Worm (Caenorhabditis elegans) whole organism, L4 larva: Measurements from ENCODE around the gene clec-26.

ENCODE experiments used
- D1046.2 ChIP-seq: fragments of 200-800 bp; sonication (Bioruptor generic); IDR thresholded peaks from 2 replicates; pipeline ENCODE4 v1.3.6; 2022; ENCODE audit warnings: missing genetic modification characterization, missing compliant biosample characterization
- F49E8.2 ChIP-seq: sonication (generic microtip); optimal IDR thresholded peaks from 2 replicates; lab custom pipeline; 2016; ENCODE audit warnings: missing compliant biosample characterization, mild to moderate bottlenecking, missing genetic modification characterization, borderline replicate concordance
- Y105C5A.15 ChIP-seq: fragments of 200-800 bp; sonication (Bioruptor generic); IDR thresholded peaks from 2 replicates; pipeline ENCODE4 v1.3.6; 2022; ENCODE audit warnings: missing genetic modification characterization, missing compliant biosample characterization
- Y5F2A.4 ChIP-seq: fragments of 200-800 bp; sonication (Bioruptor generic); optimal IDR thresholded peaks from 2 replicates; lab custom pipeline; 2018; ENCODE audit warnings: mild to moderate bottlenecking, missing genetic modification characterization, missing compliant biosample characterization
- Y75B8A.6 ChIP-seq: fragments of 200-800 bp; sonication (Bioruptor generic); IDR thresholded peaks from 2 replicates; pipeline ENCODE4 v1.3.6; 2022; ENCODE audit warnings: missing genetic modification reagents, missing genetic modification characterization, missing compliant biosample characterization
- aha-1 ChIP-seq: fragments of 150-350 bp; peaks from one replicate; lab custom pipeline; 2014; ENCODE audit warnings: missing biosample characterization, missing genetic modification characterization
- attf-4 ChIP-seq: sonication (generic microtip); optimal IDR thresholded peaks from 3 replicates; lab custom pipeline; 2017; ENCODE audit warnings: missing biosample characterization, missing genetic modification characterization
- ceh-28 ChIP-seq: fragments of 150-350 bp; optimal IDR thresholded peaks from 2 replicates; lab custom pipeline; 2014; ENCODE audit warnings: missing biosample characterization, missing genetic modification reagents, missing genetic modification characterization
- ces-1 ChIP-seq: fragments of 150-350 bp; sonication (generic microtip); optimal IDR thresholded peaks from 4 replicates; lab custom pipeline; 2014; ENCODE audit warnings: missing biosample characterization, missing genetic modification reagents, missing genetic modification characterization
- cey-2 ChIP-seq: sonication (generic microtip); optimal IDR thresholded peaks from 3 replicates; lab custom pipeline; 2017; ENCODE audit warnings: missing genetic modification characterization, mild to moderate bottlenecking, missing compliant biosample characterization, antibody characterized with exemption, borderline replicate concordance; ENCODE audit not compliant: insufficient read depth
- ctbp-1 ChIP-seq: fragments of 200-800 bp; sonication (Bioruptor generic); IDR thresholded peaks from 2 replicates; pipeline ENCODE4 v1.3.6; 2022; ENCODE audit warnings: missing genetic modification reagents, missing genetic modification characterization, missing compliant biosample characterization
- daf-19 ChIP-seq: fragments of 200-800 bp; sonication (Bioruptor generic); conservative IDR thresholded peaks from 2 replicates; pipeline ENCODE4 v1.3.6; 2022; ENCODE audit warnings: missing genetic modification characterization, missing compliant biosample characterization
- dmd-6 ChIP-seq: fragments of 200-800 bp; sonication (Bioruptor generic); IDR thresholded peaks from 2 replicates; pipeline ENCODE4 v1.3.6; 2022; ENCODE audit warnings: missing genetic modification reagents, missing genetic modification characterization, missing compliant biosample characterization
- dmd-9 ChIP-seq: fragments of 200-800 bp; sonication (Bioruptor generic); IDR thresholded peaks from 2 replicates; pipeline ENCODE4 v1.3.6; 2022; ENCODE audit warnings: missing genetic modification reagents, missing genetic modification characterization, missing compliant biosample characterization
- dpl-1 ChIP-seq: fragments of 150-350 bp; optimal IDR thresholded peaks from 2 replicates; lab custom pipeline; 2014; ENCODE audit warnings: missing biosample characterization, missing genetic modification reagents, missing genetic modification characterization
- duxl-1 ChIP-seq: sonication (generic microtip); optimal IDR thresholded peaks from 2 replicates; lab custom pipeline; 2016; ENCODE audit warnings: mild to moderate bottlenecking, missing genetic modification characterization, moderate library complexity, missing compliant biosample characterization; ENCODE audit not compliant: poor library complexity
- egl-27 ChIP-seq: sonication (generic microtip); optimal IDR thresholded peaks from 3 replicates; lab custom pipeline; 2017; ENCODE audit warnings: missing biosample characterization, missing genetic modification reagents, missing genetic modification characterization
- egl-43 ChIP-seq: fragments of 200-800 bp; sonication (Bioruptor generic); IDR thresholded peaks from 2 replicates; pipeline ENCODE4 v1.3.6; 2022; ENCODE audit warnings: missing genetic modification reagents, missing genetic modification characterization, missing compliant biosample characterization
- hlh-11 ChIP-seq: fragments of 200-800 bp; sonication (Bioruptor generic); optimal IDR thresholded peaks from 2 replicates; lab custom pipeline; 2018; ENCODE audit warnings: mild to moderate bottlenecking, missing genetic modification characterization, missing compliant biosample characterization
- hmg-1.1 ChIP-seq: fragments of 200-800 bp; sonication (Bioruptor generic); IDR thresholded peaks from 2 replicates; pipeline ENCODE4 v1.3.6; 2022; ENCODE audit warnings: missing genetic modification reagents, missing genetic modification characterization, missing compliant biosample characterization
- lin-13 ChIP-seq: fragments of 150-350 bp; optimal IDR thresholded peaks from 2 replicates; lab custom pipeline; 2014; ENCODE audit warnings: missing biosample characterization, missing genetic modification reagents, missing genetic modification characterization
- lin-29 ChIP-seq: fragments of 200-800 bp; sonication (Bioruptor generic); IDR thresholded peaks from 2 replicates; pipeline ENCODE4 v1.3.6; 2022; ENCODE audit warnings: missing genetic modification reagents, missing genetic modification characterization, missing compliant biosample characterization
- lin-38 ChIP-seq: fragments of 200-800 bp; sonication (Bioruptor generic); IDR thresholded peaks from 2 replicates; pipeline ENCODE4 v1.3.6; 2022; ENCODE audit warnings: missing genetic modification reagents, missing genetic modification characterization, missing compliant biosample characterization
- lsy-2 ChIP-seq, 2 experiments: fragments of 150-350 bp in 1 of 2; sonication (generic microtip) in 1 of 2; optimal IDR thresholded peaks; 2 replicates each; lab custom pipeline; 2014 to 2017; ENCODE audit warnings: missing biosample characterization in 2 of 2, missing genetic modification characterization in 2 of 2
- mes-2 ChIP-seq: sonication (generic microtip); optimal IDR thresholded peaks from 2 replicates; lab custom pipeline; 2016; ENCODE audit warnings: missing genotype, mild to moderate bottlenecking, missing genetic modification characterization, missing compliant biosample characterization; ENCODE audit not compliant: poor library complexity, severe bottlenecking
- nhr-10 ChIP-seq: fragments of 150-350 bp; optimal IDR thresholded peaks from 2 replicates; lab custom pipeline; 2014; ENCODE audit warnings: missing biosample characterization, missing genetic modification characterization
- nhr-111 ChIP-seq: fragments of 200-800 bp; sonication (Bioruptor generic); optimal IDR thresholded peaks from 2 replicates; lab custom pipeline; 2018; ENCODE audit warnings: mild to moderate bottlenecking, missing genetic modification characterization, missing compliant biosample characterization
- nhr-41 ChIP-seq: fragments of 200-800 bp; sonication (Bioruptor generic); IDR thresholded peaks from 2 replicates; pipeline ENCODE4 v1.3.6; 2022; ENCODE audit warnings: missing genetic modification reagents, missing genetic modification characterization, missing compliant biosample characterization
- nhr-42 ChIP-seq: fragments of 200-800 bp; sonication (Bioruptor generic); IDR thresholded peaks from 2 replicates; pipeline ENCODE4 v1.3.6; 2022; ENCODE audit warnings: missing genetic modification characterization, missing compliant biosample characterization
- nhr-48 ChIP-seq: sonication (generic microtip); optimal IDR thresholded peaks from 2 replicates; lab custom pipeline; 2016; ENCODE audit warnings: mild to moderate bottlenecking, missing genetic modification characterization, missing compliant biosample characterization
- spr-1 ChIP-seq: sonication (generic microtip); optimal IDR thresholded peaks from 2 replicates; lab custom pipeline; 2016; ENCODE audit warnings: mild to moderate bottlenecking, missing genetic modification characterization, missing compliant biosample characterization
- unc-62 ChIP-seq, 3 experiments: fragments of 150-350 bp in 1 of 3; sonication (generic microtip); optimal IDR thresholded peaks in 2 of 3; peaks in 1 of 3; 1 replicate in 1 of 3; 2 replicates in 2 of 3; lab custom pipeline; 2014 to 2017; ENCODE audit warnings: missing biosample characterization in 3 of 3, missing genetic modification characterization in 3 of 3, missing genetic modification reagents in 3 of 3, missing genotype in 1 of 3
- vab-7 ChIP-seq: fragments of 200-800 bp; sonication (Bioruptor generic); IDR thresholded peaks from 2 replicates; pipeline ENCODE4 v1.3.6; 2022; ENCODE audit warnings: missing genetic modification reagents, missing genetic modification characterization, missing compliant biosample characterization

Gene clec-26

DNA sequence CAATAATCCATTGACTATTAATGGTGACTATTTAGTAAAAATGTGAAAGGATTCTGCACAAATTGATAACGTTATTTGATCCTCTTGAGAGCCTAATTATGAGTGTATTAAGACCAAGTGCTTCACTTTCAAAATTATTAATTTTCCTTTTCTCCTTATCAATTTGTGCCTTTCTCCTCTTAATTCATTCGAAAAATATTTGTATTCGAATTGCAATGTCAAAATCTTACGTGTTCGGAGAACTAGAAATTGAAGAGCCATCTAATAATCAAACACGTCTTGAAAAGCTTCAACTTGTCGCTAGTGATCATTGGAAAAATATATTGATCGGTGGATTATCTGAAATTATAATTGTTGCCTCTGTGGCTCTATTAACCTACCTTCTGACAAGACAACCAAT lies at the start of gene clec-26, which contains the start of gene clec-36:
Gene clec-26 (plus strand): TSS at position 114 of the 400 bp plus-strand sequence.
Gene clec-36 (minus strand): TSS at position 101 of the 400 bp plus-strand sequence.
- TF ChIP-seq dmd-6 (GFP tag; lab: Robert Waterston, UW) (peak; percentile 38; the same call in 1 of the 2 replicates), ceh-28 (tag; lab: Kevin White, UChicago) (no peak), daf-19 (GFP tag; lab: Robert Waterston, UW) (no peak), unc-62 (GFP tag; optimal IDR thresholded peaks at IDR 0.05 in 1 of 2; lab: Kevin White, UChicago) (peak in 1 of 2 experiments; percentile 77), unc-62 (tag; optimal IDR thresholded peaks at IDR 0.05; lab: Kevin White, UChicago) (no peak), nhr-111 (GFP tag; lab: Kevin White, UChicago) (no peak)

DNA sequence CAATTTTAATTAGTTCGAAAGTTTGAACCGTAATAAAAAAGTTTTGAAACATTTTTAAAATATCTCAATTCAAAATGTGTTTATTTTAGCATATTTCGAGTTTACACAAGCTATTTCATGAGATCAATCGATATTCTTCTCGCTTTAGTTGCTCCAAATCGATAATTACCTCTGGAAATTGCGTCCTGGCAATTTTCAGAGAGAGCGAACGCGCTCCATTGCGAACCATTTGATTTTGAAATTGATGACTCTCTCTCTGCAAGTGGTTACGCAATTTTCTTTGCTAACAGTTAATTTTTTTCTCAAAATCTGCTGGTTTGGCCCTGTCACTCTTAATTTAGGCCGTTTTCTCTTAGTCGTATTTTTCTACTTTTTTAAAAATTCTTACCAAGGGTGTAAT lies 47.9 kb upstream of the clec-26 start:
- TF ChIP-seq aha-1 (tag; lab: Kevin White, UChicago) = peak; percentile 48
- no peak for TF ChIP-seq ces-1 (GFP tag; lab: Kevin White, UChicago)
- TF ChIP-seq mes-2 (tag; lab: Kevin White, UChicago) = peak; percentile 3
- no peak for TF ChIP-seq duxl-1 (tag; lab: Kevin White, UChicago)
- no peak for TF ChIP-seq nhr-10
- peak; percentile 16; the same call in 1 of the 2 replicates for TF ChIP-seq lin-38 (GFP tag; lab: Robert Waterston, UW)
- no peak for TF ChIP-seq hmg-1.1 (GFP tag; lab: Robert Waterston, UW)
- no peak for TF ChIP-seq egl-43

DNA sequence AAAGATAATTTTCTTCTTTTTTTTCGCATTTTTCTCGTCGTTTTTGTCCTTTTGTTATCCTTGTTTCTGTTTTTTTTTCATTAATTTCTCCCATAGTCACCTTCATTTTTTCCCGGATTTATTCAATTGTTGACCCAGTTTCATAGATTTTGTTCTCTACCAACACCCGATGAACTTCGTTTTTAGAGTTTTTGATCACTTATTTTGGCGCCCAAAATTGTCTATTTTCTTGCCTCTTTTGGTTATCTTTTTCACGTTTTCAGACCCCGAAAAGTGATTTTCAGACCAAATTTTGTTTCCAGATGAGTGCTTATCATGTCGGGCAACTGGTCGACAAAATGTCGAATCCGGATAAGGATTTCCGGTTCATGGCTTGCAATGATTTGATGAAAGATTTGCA lies 45.8 kb upstream of the clec-26 start, which contains the start of gene cand-1:
Gene cand-1 (plus strand): TSS at position 301 of the 400 bp plus-strand sequence.
- TF ChIP-seq mes-2 (tag; lab: Kevin White, UChicago) (no peak), dpl-1 (GFP tag; lab: Kevin White, UChicago) (no peak), Y75B8A.6 (no peak), spr-1 (tag; lab: Kevin White, UChicago) (no peak), nhr-48 (tag; lab: Kevin White, UChicago) (no peak), lsy-2 (tag; optimal IDR thresholded peaks at IDR 0.05; lab: Kevin White, UChicago) (no peak), nhr-42 (GFP tag; lab: Robert Waterston, UW) (no peak), Y105C5A.15 (GFP tag; lab: Robert Waterston, UW) (no peak), nhr-41 (GFP tag; lab: Robert Waterston, UW) (no peak), nhr-10 (no peak), D1046.2 (no peak), ces-1 (GFP tag; lab: Kevin White, UChicago) (no peak), attf-4 (tag; lab: Kevin White, UChicago) (no peak), aha-1 (tag; lab: Kevin White, UChicago) (no peak), lin-29 (GFP tag; lab: Robert Waterston, UW) (no peak), cey-2 (tag; lab: Kevin White, UChicago) (no peak), ctbp-1 (GFP tag; lab: Robert Waterston, UW) (no peak), hlh-11 (tag; lab: Kevin White, UChicago) (no peak)

DNA sequence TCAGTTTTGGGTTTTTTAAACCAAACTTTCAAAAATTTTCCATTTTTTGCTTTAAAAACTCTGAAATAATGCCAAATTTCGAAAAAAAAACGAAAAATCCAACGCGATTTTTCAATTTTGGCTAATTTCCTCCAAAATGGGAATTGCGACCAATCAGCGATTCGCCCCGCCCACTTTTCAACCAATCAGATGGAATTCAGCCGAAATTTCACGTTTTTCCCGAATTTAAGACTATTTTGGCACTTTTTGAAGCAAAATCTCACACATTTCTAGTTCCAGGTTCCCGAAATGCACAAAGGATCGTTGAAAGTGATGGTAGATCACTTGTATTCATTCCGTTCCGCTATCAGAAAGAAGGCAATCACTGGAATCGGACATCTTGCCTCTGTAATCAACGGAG lies 43.6 kb upstream of the clec-26 start:
- peak; percentile 68 for TF ChIP-seq aha-1 (tag; lab: Kevin White, UChicago)
- TF ChIP-seq F49E8.2 (tag; lab: Kevin White, UChicago) = no peak
- TF ChIP-seq egl-27 (tag; lab: Kevin White, UChicago) = no peak
- TF ChIP-seq dpl-1 (GFP tag; lab: Kevin White, UChicago) = no peak

DNA sequence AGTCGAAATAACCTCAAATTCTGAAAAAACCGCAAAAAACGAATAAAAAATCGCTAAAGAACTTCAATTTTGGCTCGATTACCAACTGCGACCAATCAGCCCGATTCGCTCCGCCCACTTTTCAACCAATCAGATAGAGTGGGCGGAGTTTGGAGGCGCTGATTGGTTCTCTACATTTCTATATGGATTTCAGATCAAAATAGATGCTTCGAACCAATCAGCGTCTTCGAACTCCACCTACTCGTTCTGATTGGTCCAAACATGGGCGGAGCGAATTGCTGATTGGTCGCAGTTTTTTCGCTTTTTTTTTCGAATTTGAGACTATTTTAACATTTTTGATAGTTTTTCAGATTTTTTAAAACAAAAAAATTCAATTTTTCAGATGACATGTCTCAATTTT lies 40.2 kb upstream of the clec-26 start:
- TF ChIP-seq unc-62 (GFP tag; optimal IDR thresholded peaks at IDR 0.05 in 1 of 2; lab: Kevin White, UChicago) (peak in 1 of 2 experiments; percentile 48), unc-62 (tag; optimal IDR thresholded peaks at IDR 0.05; lab: Kevin White, UChicago) (no peak), vab-7 (GFP tag; lab: Robert Waterston, UW) (no peak), Y5F2A.4 (no peak), lin-13 (GFP tag; lab: Kevin White, UChicago) (no peak), dmd-9 (GFP tag; lab: Robert Waterston, UW) (no peak)
